Fruit fly (Drosophila melanogaster) whole organism, adult: Measurements from ENCODE around the gene me31B.

Experiments
- CG11617 ChIP-seq: fragments of 200-800 bp; sonication (Bioruptor generic); optimal IDR thresholded peaks from 2 replicates; lab custom pipeline; 2017; ENCODE audit warnings: mild to moderate bottlenecking, missing biosample characterization, missing genetic modification reagents, missing genetic modification characterization
- CG1620 ChIP-seq: fragments of 200-800 bp; sonication (Bioruptor generic); optimal IDR thresholded peaks from 2 replicates; lab custom pipeline; 2016; ENCODE audit warnings: missing biosample characterization, missing genetic modification characterization
- CG33017 ChIP-seq: fragments of 200-800 bp; sonication (Bioruptor generic); optimal IDR thresholded peaks from 2 replicates; lab custom pipeline; 2018; ENCODE audit warnings: missing biosample characterization, mild to moderate bottlenecking, missing genetic modification characterization, moderate library complexity
- CG5204 ChIP-seq: fragments of 200-800 bp; sonication (Bioruptor generic); optimal IDR thresholded peaks from 2 replicates; lab custom pipeline; 2016; ENCODE audit warnings: missing biosample characterization, missing genetic modification characterization
- CG7045 ChIP-seq: fragments of 200-800 bp; sonication (Bioruptor generic); optimal IDR thresholded peaks from 2 replicates; lab custom pipeline; 2017; ENCODE audit warnings: missing biosample characterization, mild to moderate bottlenecking, missing genetic modification characterization
- CG7101 ChIP-seq: fragments of 200-800 bp; sonication (Bioruptor generic); optimal IDR thresholded peaks from 2 replicates; lab custom pipeline; 2018; ENCODE audit warnings: missing biosample characterization, mild to moderate bottlenecking, missing genetic modification characterization, moderate library complexity
- Hr96 ChIP-seq: fragments of 200-800 bp; sonication (Bioruptor generic); optimal IDR thresholded peaks from 2 replicates; lab custom pipeline; 2016; ENCODE audit warnings: missing biosample characterization, missing genetic modification characterization
- Mnt ChIP-seq: fragments of 200-800 bp; sonication (Bioruptor generic); optimal IDR thresholded peaks from 2 replicates; lab custom pipeline; 2016; ENCODE audit warnings: missing biosample characterization, mild to moderate bottlenecking, missing genetic modification characterization
- bab1 ChIP-seq: fragments of 200-800 bp; sonication (Bioruptor generic); optimal IDR thresholded peaks from 3 replicates; lab custom pipeline; 2019; ENCODE audit warnings: missing biosample characterization, mild to moderate bottlenecking, missing genetic modification characterization, moderate library complexity
- cnc ChIP-seq, 2 experiments: fragments of >200 bp; optimal IDR thresholded peaks; 2 replicates each; lab custom pipeline; 2017
- kay ChIP-seq: fragments of 200-800 bp; sonication (Bioruptor generic); peaks from one replicate; lab custom pipeline; 2016; ENCODE audit warnings: missing biosample characterization, missing genetic modification characterization, borderline replicate concordance
- ovo ChIP-seq: fragments of 200-800 bp; sonication (Bioruptor generic); optimal IDR thresholded peaks from 2 replicates; lab custom pipeline; 2016; ENCODE audit warnings: missing biosample characterization, missing genetic modification characterization
- pad ChIP-seq: fragments of 200-800 bp; sonication (Bioruptor generic); optimal IDR thresholded peaks from 3 replicates; lab custom pipeline; 2017; ENCODE audit warnings: missing biosample characterization, missing genetic modification characterization, mild to moderate bottlenecking, moderate library complexity, missing genetic modification reagents
- tj ChIP-seq: fragments of 200-800 bp; sonication (Bioruptor generic); optimal IDR thresholded peaks from 3 replicates; lab custom pipeline; 2017; ENCODE audit warnings: missing biosample characterization, mild to moderate bottlenecking, missing genetic modification characterization, moderate library complexity

- TF ChIP-seq kay (GFP tag; lab: Kevin White, UChicago): peak; percentile 61
- TF ChIP-seq Mnt: no peak
- no peak for TF ChIP-seq ovo (GFP tag; lab: Kevin White, UChicago)
- TF ChIP-seq CG7045 (GFP tag; lab: Kevin White, UChicago): no peak
- no peak for TF ChIP-seq CG33017 (tag; lab: Kevin White, UChicago)
- no peak for TF ChIP-seq CG1620 (GFP tag; lab: Kevin White, UChicago)
- TF ChIP-seq CG11617: no peak
- TF ChIP-seq CG7101 (tag; lab: Kevin White, UChicago): no peak
- TF ChIP-seq Hr96 (GFP tag; lab: Kevin White, UChicago): no peak
- TF ChIP-seq cnc (optimal IDR thresholded peaks at IDR 0.05; lab: Kevin White, UChicago): no peak
- TF ChIP-seq bab1 (GFP tag; lab: Kevin White, UChicago): no peak
- TF ChIP-seq CG5204: no peak
- no peak for TF ChIP-seq pad (GFP tag; lab: Kevin White, UChicago)
- TF ChIP-seq tj: no peak
Measured at dm6 chr2L:10291276-10291675, 52.1 kb downstream of the me31B start.
